Fruit fly (Drosophila melanogaster) whole organism, prepupa: Measurements from ENCODE around the gene Mic26-27.
A peak's percentile ranks its signal among the peaks of the same experiment; 100 is the strongest.

ENCODE experiments used
- CG10631 ChIP-seq: fragments of 200-800 bp; sonication (Bioruptor generic); optimal IDR thresholded peaks from 2 replicates; lab custom pipeline; 2016; ENCODE audit warnings: missing biosample characterization, missing genetic modification characterization
- CG10669 ChIP-seq: fragments of 200-800 bp; sonication (Bioruptor generic); optimal IDR thresholded peaks from 3 replicates; lab custom pipeline; 2018; ENCODE audit warnings: missing biosample characterization, mild to moderate bottlenecking, missing genetic modification characterization, moderate library complexity
- CG11294 ChIP-seq: fragments of 200-800 bp; sonication (Bioruptor generic); IDR thresholded peaks from 2 replicates; pipeline ENCODE4 v1.3.6; 2022; ENCODE audit warnings: missing biosample characterization, missing genetic modification characterization
- CG11762 ChIP-seq: fragments of 200-800 bp; sonication (Bioruptor generic); optimal IDR thresholded peaks from 3 replicates; lab custom pipeline; 2016; ENCODE audit warnings: missing biosample characterization, missing genetic modification characterization; ENCODE audit not compliant: insufficient read depth
- CG16779 ChIP-seq: fragments of 200-800 bp; sonication (Bioruptor generic); optimal IDR thresholded peaks from 3 replicates; lab custom pipeline; 2017; ENCODE audit warnings: missing biosample characterization, mild to moderate bottlenecking, missing genetic modification characterization
- CG3032 ChIP-seq: fragments of 200-800 bp; optimal IDR thresholded peaks from 2 replicates; lab custom pipeline; 2019; ENCODE audit warnings: missing biosample characterization, mild to moderate bottlenecking, missing genetic modification characterization, moderate library complexity
- CG31627 ChIP-seq: fragments of 200-800 bp; sonication (Bioruptor generic); optimal IDR thresholded peaks from 3 replicates; lab custom pipeline; 2016; ENCODE audit warnings: missing biosample characterization, missing genetic modification characterization
- CG32006 ChIP-seq: fragments of 200-800 bp; sonication (Bioruptor generic); optimal IDR thresholded peaks from 3 replicates; lab custom pipeline; 2017; ENCODE audit warnings: missing biosample characterization, mild to moderate bottlenecking, missing genetic modification characterization
- CG34406 ChIP-seq: fragments of 200-800 bp; sonication (Bioruptor generic); optimal IDR thresholded peaks from 3 replicates; lab custom pipeline; 2016; ENCODE audit warnings: missing biosample characterization, missing genetic modification characterization
- CG3919 ChIP-seq: fragments of 200-800 bp; sonication (Bioruptor generic); optimal IDR thresholded peaks from 3 replicates; lab custom pipeline; 2016; ENCODE audit warnings: missing biosample characterization, missing genetic modification characterization
- CG4318 ChIP-seq: fragments of 200-800 bp; sonication (Bioruptor generic); optimal IDR thresholded peaks from 3 replicates; lab custom pipeline; 2017; ENCODE audit warnings: missing biosample characterization, mild to moderate bottlenecking, missing genetic modification characterization
- CG6276 ChIP-seq: fragments of 200-800 bp; sonication (Bioruptor generic); optimal IDR thresholded peaks from 2 replicates; lab custom pipeline; 2017; ENCODE audit warnings: missing biosample characterization, mild to moderate bottlenecking, missing genetic modification characterization
- CG6792 ChIP-seq: fragments of 200-800 bp; sonication (Bioruptor generic); optimal IDR thresholded peaks from 3 replicates; lab custom pipeline; 2016; ENCODE audit warnings: missing biosample characterization, missing genetic modification characterization
- CG6808 ChIP-seq: fragments of 200-800 bp; sonication (Bioruptor generic); optimal IDR thresholded peaks from 3 replicates; lab custom pipeline; 2017; ENCODE audit warnings: missing biosample characterization, missing genetic modification characterization, mild to moderate bottlenecking, moderate library complexity, missing genetic modification reagents
- CG8319 ChIP-seq: fragments of 200-800 bp; sonication (Bioruptor generic); optimal IDR thresholded peaks from 3 replicates; lab custom pipeline; 2016; ENCODE audit warnings: missing biosample characterization, missing genetic modification characterization
- CG8632 ChIP-seq: fragments of 200-800 bp; sonication (Bioruptor generic); optimal IDR thresholded peaks from 3 replicates; lab custom pipeline; 2016; ENCODE audit warnings: missing biosample characterization, missing genetic modification characterization
- CG9139 ChIP-seq: fragments of 200-800 bp; sonication (Bioruptor generic); optimal IDR thresholded peaks from 3 replicates; lab custom pipeline; 2017; ENCODE audit warnings: missing biosample characterization, mild to moderate bottlenecking, missing genetic modification characterization
- Ets21C ChIP-seq: fragments of 200-800 bp; sonication (Bioruptor generic); optimal IDR thresholded peaks from 3 replicates; lab custom pipeline; 2016; ENCODE audit warnings: missing biosample characterization, missing genetic modification characterization
- Ets96B ChIP-seq: fragments of 200-800 bp; optimal IDR thresholded peaks from 2 replicates; lab custom pipeline; 2019; ENCODE audit warnings: missing biosample characterization, mild to moderate bottlenecking, missing genetic modification characterization, moderate library complexity
- Gug ChIP-seq: fragments of 200-800 bp; sonication (Bioruptor generic); IDR thresholded peaks from 2 replicates; pipeline ENCODE4 v1.3.6; 2022; ENCODE audit warnings: missing biosample characterization, missing genetic modification characterization
- Hr38 ChIP-seq: sonication (Bioruptor generic); optimal IDR thresholded peaks from 2 replicates; lab custom pipeline; 2016; ENCODE audit warnings: missing biosample characterization, missing genetic modification characterization
- Hr39 ChIP-seq: fragments of 200-800 bp; sonication (Bioruptor generic); optimal IDR thresholded peaks from 2 replicates; lab custom pipeline; 2016; ENCODE audit warnings: missing biosample characterization, missing genetic modification characterization
- Hr4 ChIP-seq: fragments of 200-800 bp; sonication (Bioruptor generic); optimal IDR thresholded peaks from 3 replicates; lab custom pipeline; 2016; ENCODE audit warnings: missing biosample characterization, missing genetic modification characterization
- Met ChIP-seq: fragments of 200-800 bp; sonication (Bioruptor generic); optimal IDR thresholded peaks from 3 replicates; lab custom pipeline; 2016; ENCODE audit warnings: missing biosample characterization, missing genetic modification characterization
- OdsH ChIP-seq: fragments of 200-800 bp; sonication (Bioruptor generic); optimal IDR thresholded peaks from 3 replicates; lab custom pipeline; 2016; ENCODE audit warnings: missing biosample characterization, missing genetic modification characterization
- Smox ChIP-seq: fragments of 200-800 bp; sonication (Bioruptor generic); optimal IDR thresholded peaks from 3 replicates; lab custom pipeline; 2016; ENCODE audit warnings: missing biosample characterization, missing genetic modification characterization
- Sox102F ChIP-seq: fragments of 200-800 bp; sonication (Bioruptor generic); optimal IDR thresholded peaks from 2 replicates; lab custom pipeline; 2016; ENCODE audit warnings: missing biosample characterization, mild to moderate bottlenecking, missing genetic modification characterization
- Sox14 ChIP-seq: fragments of 200-800 bp; sonication (Bioruptor generic); optimal IDR thresholded peaks from 3 replicates; lab custom pipeline; 2016; ENCODE audit warnings: missing biosample characterization, missing genetic modification characterization
- Sox15 ChIP-seq: fragments of 200-800 bp; sonication (Bioruptor generic); optimal IDR thresholded peaks from 3 replicates; lab custom pipeline; 2016; ENCODE audit warnings: missing biosample characterization, missing genetic modification characterization
- achi ChIP-seq: fragments of 200-800 bp; sonication (Bioruptor generic); optimal IDR thresholded peaks from 3 replicates; lab custom pipeline; 2016; ENCODE audit warnings: missing biosample characterization, missing genetic modification characterization
- acj6 ChIP-seq: fragments of 200-800 bp; sonication (Bioruptor generic); optimal IDR thresholded peaks from 3 replicates; lab custom pipeline; 2016; ENCODE audit warnings: missing biosample characterization, missing genetic modification characterization
- dac ChIP-seq: fragments of 200-800 bp; sonication (Bioruptor generic); optimal IDR thresholded peaks from 2 replicates; lab custom pipeline; 2017; ENCODE audit warnings: missing biosample characterization, mild to moderate bottlenecking, missing genetic modification characterization
- dsx ChIP-seq: fragments of 200-800 bp; optimal IDR thresholded peaks from 3 replicates; lab custom pipeline; 2019; ENCODE audit warnings: missing biosample characterization, mild to moderate bottlenecking, missing genetic modification characterization, moderate library complexity; ENCODE audit not compliant: poor library complexity, severe bottlenecking
- eg ChIP-seq: fragments of 200-800 bp; sonication (Bioruptor generic); IDR thresholded peaks from 3 replicates; pipeline ENCODE4 v1.3.6; 2022; ENCODE audit warnings: missing biosample characterization, missing genetic modification characterization
- esn ChIP-seq: fragments of 200-800 bp; sonication (Bioruptor generic); optimal IDR thresholded peaks from 2 replicates; lab custom pipeline; 2016; ENCODE audit warnings: missing biosample characterization, mild to moderate bottlenecking, missing genetic modification characterization, moderate library complexity
- fd59A ChIP-seq: fragments of 200-800 bp; sonication (Bioruptor generic); optimal IDR thresholded peaks from 2 replicates; lab custom pipeline; 2017; ENCODE audit warnings: missing biosample characterization, mild to moderate bottlenecking, missing genetic modification characterization, missing genetic modification reagents
- fkh ChIP-seq: fragments of 200-800 bp; sonication (Bioruptor generic); optimal IDR thresholded peaks from 3 replicates; lab custom pipeline; 2017; ENCODE audit warnings: missing biosample characterization, mild to moderate bottlenecking, missing genetic modification characterization, moderate library complexity
- lz ChIP-seq: fragments of 200-800 bp; sonication (Bioruptor generic); optimal IDR thresholded peaks from 3 replicates; lab custom pipeline; 2016; ENCODE audit warnings: missing biosample characterization, missing genetic modification characterization
- net ChIP-seq: fragments of 200-800 bp; sonication (Bioruptor generic); optimal IDR thresholded peaks from 3 replicates; lab custom pipeline; 2016; ENCODE audit warnings: missing biosample characterization, missing genetic modification characterization
- salr ChIP-seq, 2 experiments: fragments of 200-800 bp; sonication (Bioruptor generic); optimal IDR thresholded peaks; 3 replicates each; lab custom pipeline; 2016 to 2018; ENCODE audit warnings: missing biosample characterization in 2 of 2, missing genetic modification characterization in 2 of 2, mild to moderate bottlenecking in 1 of 2
- spab ChIP-seq: fragments of 200-800 bp; sonication (Bioruptor generic); optimal IDR thresholded peaks from 2 replicates; lab custom pipeline; 2017; ENCODE audit warnings: missing biosample characterization, mild to moderate bottlenecking, missing genetic modification characterization, missing genetic modification reagents
- svp ChIP-seq: fragments of 200-800 bp; sonication (Bioruptor generic); peaks from one replicate; lab custom pipeline; 2016; ENCODE audit warnings: missing biosample characterization, missing genetic modification characterization
- topi ChIP-seq: fragments of 200-800 bp; sonication (Bioruptor generic); optimal IDR thresholded peaks from 3 replicates; lab custom pipeline; 2016; ENCODE audit warnings: missing biosample characterization, missing genetic modification characterization
- vri ChIP-seq: fragments of 200-800 bp; sonication (Bioruptor generic); optimal IDR thresholded peaks from 3 replicates; lab custom pipeline; 2016; ENCODE audit warnings: missing biosample characterization, mild to moderate bottlenecking, missing genetic modification characterization

Mic26-27 gene

DNA sequence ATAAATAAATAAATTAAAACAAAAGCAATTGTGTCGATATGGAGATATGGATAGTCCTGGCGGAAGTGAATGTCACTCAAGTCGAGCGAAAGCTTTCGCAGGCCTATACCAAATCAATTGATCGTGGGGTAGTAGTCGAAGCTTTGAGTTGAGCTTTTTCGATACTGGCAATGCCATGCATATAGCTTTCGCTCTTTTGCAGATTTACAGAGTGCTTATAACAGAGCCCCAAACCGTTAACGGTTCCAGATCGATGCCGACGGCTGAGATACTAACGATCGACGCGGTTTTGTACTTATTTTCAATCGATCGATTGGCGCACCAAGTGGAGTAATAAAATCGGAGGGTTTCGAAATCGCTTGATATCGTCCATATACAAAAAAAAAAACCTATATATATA, 25.1 kb upstream of the Mic26-27 start, which contains the start of gene CG8925:
TSS of gene CG8925 (plus strand) at position 245 of the 400 bp plus-strand sequence.
- TF ChIP-seq Smox (GFP tag; lab: Kevin White, UChicago) (no peak), vri (GFP tag; lab: Kevin White, UChicago) (peak; percentile 34)
- TF ChIP-seq, all 60 proteins: peak for 1

dm6 chr3R:16168088-16168487, 21.4 kb upstream of the Mic26-27 start:
- TF ChIP-seq CG3919 (GFP tag; lab: Kevin White, UChicago) = no peak
- no peak for TF ChIP-seq eg (GFP tag; lab: Robert Waterston, UW)
- no peak for TF ChIP-seq Ets21C (GFP tag; lab: Kevin White, UChicago)
- TF ChIP-seq svp (GFP tag; lab: Kevin White, UChicago) = no peak
- TF ChIP-seq Met (GFP tag; lab: Kevin White, UChicago) = no peak
- no peak for TF ChIP-seq Ets96B
- no peak for TF ChIP-seq CG9139 (GFP tag; lab: Kevin White, UChicago)
- no peak for TF ChIP-seq fd59A (GFP tag; lab: Kevin White, UChicago)
- TF ChIP-seq Gug (GFP tag; lab: Robert Waterston, UW) = no peak
- TF ChIP-seq salr (GFP tag; optimal IDR thresholded peaks at IDR 0.05; lab: Kevin White, UChicago) = no peak
- TF ChIP-seq Hr38 (GFP tag; lab: Kevin White, UChicago) = no peak
- no peak for TF ChIP-seq CG11294
- no peak for TF ChIP-seq net
- TF ChIP-seq topi (GFP tag; lab: Kevin White, UChicago) = no peak

dm6 chr3R:16157564-16158242, 11.0 kb upstream of the Mic26-27 start:
- TF ChIP-seq vri (GFP tag; lab: Kevin White, UChicago) = peak; percentile 94
- peak; percentile 45 for TF ChIP-seq dac (GFP tag; lab: Kevin White, UChicago)
- peak; percentile 28 for TF ChIP-seq CG16779 (tag; lab: Kevin White, UChicago)
- TF ChIP-seq CG3032 = peak; percentile 58
- peak; percentile 63 for TF ChIP-seq CG6808 (GFP tag; lab: Kevin White, UChicago)
- no peak for TF ChIP-seq CG9139 (GFP tag; lab: Kevin White, UChicago)
- TF ChIP-seq Ets21C (GFP tag; lab: Kevin White, UChicago) = peak; percentile 48
- TF ChIP-seq CG6276 (GFP tag; lab: Kevin White, UChicago) = peak; percentile 70
- peak; percentile 72 for TF ChIP-seq Smox (GFP tag; lab: Kevin White, UChicago)
- TF ChIP-seq Hr38 (GFP tag; lab: Kevin White, UChicago) = no peak
- peak; percentile 61 for TF ChIP-seq acj6 (GFP tag; lab: Kevin White, UChicago)
- TF ChIP-seq Hr4 (GFP tag; lab: Kevin White, UChicago) = peak; percentile 70
- peak; percentile 37 for TF ChIP-seq CG8319
- peak; percentile 29 for TF ChIP-seq Sox15
- TF ChIP-seq achi (GFP tag; lab: Kevin White, UChicago) = peak; percentile 57
- TF ChIP-seq Sox14 (GFP tag; lab: Kevin White, UChicago) = peak; percentile 65
- TF ChIP-seq spab (GFP tag; lab: Kevin White, UChicago) = peak; percentile 38
- TF ChIP-seq esn (GFP tag; lab: Kevin White, UChicago) = peak; percentile 81
- TF ChIP-seq Sox102F (GFP tag; lab: Kevin White, UChicago) = peak; percentile 74
- peak; percentile 59 for TF ChIP-seq dsx (GFP tag; lab: Kevin White, UChicago)
- TF ChIP-seq CG6792 = peak; percentile 60
- peak; percentile 52 for TF ChIP-seq CG31627 (GFP tag; lab: Kevin White, UChicago)
- TF ChIP-seq CG32006 (GFP tag; lab: Kevin White, UChicago) = peak; percentile 77
- peak; percentile 61; the same call in 2 of the 3 replicates for TF ChIP-seq eg (GFP tag; lab: Robert Waterston, UW)
- peak; percentile 68 for TF ChIP-seq net
- peak; percentile 87 for TF ChIP-seq svp (GFP tag; lab: Kevin White, UChicago)
- TF ChIP-seq Hr39 (GFP tag; lab: Kevin White, UChicago) = peak; percentile 54
- TF ChIP-seq Gug (GFP tag; lab: Robert Waterston, UW) = no peak
- TF ChIP-seq OdsH (GFP tag; lab: Kevin White, UChicago) = peak; percentile 67
- TF ChIP-seq fd59A (GFP tag; lab: Kevin White, UChicago) = peak; percentile 57
- TF ChIP-seq CG11294 = peak; percentile 11; the same call in 1 of the 2 replicates
- TF ChIP-seq CG34406 (GFP tag; lab: Kevin White, UChicago) = peak; percentile 75
- TF ChIP-seq Ets96B = peak; percentile 55
- no peak for TF ChIP-seq fkh (GFP tag; lab: Kevin White, UChicago)
- TF ChIP-seq CG10631 = peak; percentile 67
- TF ChIP-seq CG10669 = peak; percentile 57
- TF ChIP-seq CG11762 = peak; percentile 66
- peak; percentile 31 for TF ChIP-seq CG4318 (GFP tag; lab: Kevin White, UChicago)
- peak; percentile 61 for TF ChIP-seq lz (GFP tag; lab: Kevin White, UChicago)
- TF ChIP-seq CG8632 (GFP tag; lab: Kevin White, UChicago) = peak; percentile 69
